Worm (Caenorhabditis elegans) whole organism, mixed stage, embryonic: Measurements from ENCODE around the gene C06B3.7.

ENCODE experiments used
- M03D4.4 ChIP-seq: sonication (generic microtip); optimal IDR thresholded peaks from 2 replicates; lab custom pipeline; 2017; ENCODE audit warnings: mild to moderate bottlenecking, missing genetic modification characterization, missing compliant biosample characterization
- blmp-1 ChIP-seq: fragments of 150-350 bp; optimal IDR thresholded peaks from 2 replicates; lab custom pipeline; 2014; ENCODE audit warnings: missing biosample characterization, missing genetic modification characterization
- ces-1 ChIP-seq: fragments of 150-350 bp; optimal IDR thresholded peaks from 2 replicates; lab custom pipeline; 2014; ENCODE audit warnings: missing biosample characterization, missing genetic modification reagents, missing genetic modification characterization
- drap-1 ChIP-seq: fragments of 200-800 bp; sonication (Bioruptor generic); optimal IDR thresholded peaks from 3 replicates; lab custom pipeline; 2018; ENCODE audit warnings: mild to moderate bottlenecking, missing genetic modification characterization, missing compliant biosample characterization
- elt-1 ChIP-seq: sonication (generic microtip); optimal IDR thresholded peaks from 2 replicates; lab custom pipeline; 2017; ENCODE audit warnings: missing genetic modification characterization, mild to moderate bottlenecking, missing compliant biosample characterization, antibody characterized with exemption, moderate library complexity, borderline replicate concordance; ENCODE audit not compliant: insufficient read depth
- elt-3 ChIP-seq: fragments of 150-350 bp; optimal IDR thresholded peaks from 2 replicates; lab custom pipeline; 2014; ENCODE audit warnings: missing biosample characterization, missing genetic modification characterization
- hlh-1 ChIP-seq: fragments of 150-350 bp; optimal IDR thresholded peaks from 2 replicates; lab custom pipeline; 2014; ENCODE audit warnings: missing biosample characterization, missing genetic modification reagents, missing genetic modification characterization
- lsy-2 ChIP-seq: fragments of 150-350 bp; optimal IDR thresholded peaks from 2 replicates; lab custom pipeline; 2014; ENCODE audit warnings: missing biosample characterization, missing genetic modification characterization
- nhr-12 ChIP-seq: fragments of 150-350 bp; optimal IDR thresholded peaks from 2 replicates; lab custom pipeline; 2014; ENCODE audit warnings: missing biosample characterization, missing genetic modification characterization
- nhr-237 ChIP-seq: fragments of 150-350 bp; optimal IDR thresholded peaks from 2 replicates; lab custom pipeline; 2014; ENCODE audit warnings: missing biosample characterization, missing genetic modification characterization
- pha-4 ChIP-seq: fragments of 150-350 bp; optimal IDR thresholded peaks from 2 replicates; lab custom pipeline; 2018; ENCODE audit warnings: missing biosample characterization, missing genetic modification reagents, missing genetic modification characterization
- snpc-4 ChIP-seq: fragments of 150-350 bp; optimal IDR thresholded peaks from 2 replicates; lab custom pipeline; 2014; ENCODE audit warnings: missing biosample characterization, missing genetic modification characterization
- tbx-8 ChIP-seq: fragments of 200-800 bp; sonication (Bioruptor generic); optimal IDR thresholded peaks from 2 replicates; lab custom pipeline; 2018; ENCODE audit warnings: mild to moderate bottlenecking, missing genetic modification characterization, moderate library complexity, missing compliant biosample characterization
- unc-39 ChIP-seq: fragments of 150-350 bp; optimal IDR thresholded peaks from 2 replicates; lab custom pipeline; 2014; ENCODE audit warnings: missing biosample characterization, missing genetic modification characterization

- TF ChIP-seq blmp-1 (tag; lab: Kevin White, UChicago) (no peak), nhr-237 (tag; lab: Kevin White, UChicago) (no peak), nhr-12 (no peak), lsy-2 (tag; lab: Kevin White, UChicago) (no peak), unc-39 (tag; lab: Kevin White, UChicago) (no peak), drap-1 (no peak), ces-1 (GFP tag; lab: Kevin White, UChicago) (no peak), pha-4 (tag; lab: Kevin White, UChicago) (no peak), elt-1 (tag; lab: Kevin White, UChicago) (no peak), tbx-8 (GFP tag; lab: Kevin White, UChicago) (no peak), M03D4.4 (no peak), hlh-1 (tag; lab: Kevin White, UChicago) (no peak), elt-3 (tag; lab: Kevin White, UChicago) (no peak), snpc-4 (tag; lab: Kevin White, UChicago) (no peak)
Measured at ce11 chrV:13880607-13881006, 28.9 kb upstream of the C06B3.7 start, which contains the start of gene T22G5.3.
